Worm (Caenorhabditis elegans) whole organism, L4 larva: ENCODE results near the gene clec-230.

Experiments
- gei-8 ChIP-seq: fragments of 200-800 bp; sonication (Bioruptor generic); optimal IDR thresholded peaks from 2 replicates; lab custom pipeline; 2018; ENCODE audit warnings: mild to moderate bottlenecking, missing genetic modification characterization, missing compliant biosample characterization
- mep-1 ChIP-seq: fragments of 150-350 bp; sonication (generic microtip); optimal IDR thresholded peaks from 3 replicates; lab custom pipeline; 2014; ENCODE audit warnings: missing biosample characterization, missing genetic modification characterization

DNA sequence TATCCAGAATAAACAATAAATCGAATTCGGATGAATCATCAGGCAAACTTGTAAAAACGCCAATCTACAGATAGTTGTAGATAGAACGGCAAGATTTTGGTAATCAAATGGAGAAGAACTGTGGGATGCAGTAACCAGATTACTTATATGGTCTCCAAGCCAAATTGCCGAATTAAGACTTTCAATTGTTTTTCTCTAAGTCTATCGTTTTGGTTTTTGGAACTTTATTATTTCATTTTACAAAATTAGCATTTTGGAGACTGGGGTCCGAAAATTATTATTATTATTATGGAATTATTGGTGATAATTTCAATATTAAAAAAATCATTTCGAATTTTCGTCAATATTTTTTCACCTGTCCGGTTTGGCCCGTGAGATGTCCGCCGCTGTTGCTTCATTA, 9.6 kb downstream of the clec-230 start, which contains the start of gene clec-228:
- TF ChIP-seq mep-1 (tag; lab: Kevin White, UChicago) (no peak), gei-8 (no peak)
